Worm (Caenorhabditis elegans) whole organism, L1 larva: ENCODE results near the gene seu-1.
A peak's percentile ranks its signal among the peaks of the same experiment; 100 is the strongest.
"Not testable (repeated sequence)": the region's sequence is repeated elsewhere in the genome, so short reads cannot be mapped to it uniquely, and the experiment has no call there.

Source experiments
- C04F5.9 ChIP-seq: sonication (generic microtip); optimal IDR thresholded peaks from 2 replicates; lab custom pipeline; 2016; ENCODE audit warnings: missing genetic modification characterization, missing compliant biosample characterization
- F16B12.6 ChIP-seq: fragments of 150-350 bp; optimal IDR thresholded peaks from 2 replicates; lab custom pipeline; 2014; ENCODE audit warnings: missing biosample characterization, missing genetic modification characterization
- Y116A8C.19 ChIP-seq: sonication (generic microtip); optimal IDR thresholded peaks from 2 replicates; lab custom pipeline; 2016; ENCODE audit warnings: missing compliant biosample characterization, missing genetic modification characterization, borderline replicate concordance
- aha-1 ChIP-seq: fragments of 150-350 bp; optimal IDR thresholded peaks from 2 replicates; lab custom pipeline; 2014; ENCODE audit warnings: missing biosample characterization, missing genetic modification characterization
- aly-2 ChIP-seq: fragments of 150-350 bp; optimal IDR thresholded peaks from 2 replicates; lab custom pipeline; 2014; ENCODE audit warnings: missing biosample characterization, missing genetic modification characterization
- ama-1 ChIP-seq: fragments of 150-350 bp; optimal IDR thresholded peaks from 2 replicates; lab custom pipeline; 2014
- ceh-63 ChIP-seq: fragments of 200-800 bp; sonication (Bioruptor generic); optimal IDR thresholded peaks from 2 replicates; lab custom pipeline; 2018; ENCODE audit warnings: mild to moderate bottlenecking, missing genetic modification characterization, missing compliant biosample characterization
- ceh-88 ChIP-seq: fragments of 200-800 bp; sonication (Bioruptor generic); IDR thresholded peaks from 2 replicates; pipeline ENCODE4 v1.3.6; 2022; ENCODE audit warnings: missing genetic modification characterization, missing compliant biosample characterization
- dpl-1 ChIP-seq, 3 experiments: fragments of 150-350 bp in 2 of 3; sonication (generic microtip) in 1 of 3; optimal IDR thresholded peaks; 2 replicates each; lab custom pipeline; 2014 to 2017; ENCODE audit warnings: missing biosample characterization in 3 of 3, missing genetic modification characterization in 3 of 3, missing genetic modification reagents in 3 of 3
- dsc-1 ChIP-seq: sonication (generic microtip); optimal IDR thresholded peaks from 2 replicates; lab custom pipeline; 2016; ENCODE audit warnings: mild to moderate bottlenecking, missing genetic modification characterization, missing compliant biosample characterization
- efl-1 ChIP-seq, 4 experiments: fragments of 150-350 bp; optimal IDR thresholded peaks in 3 of 4; peaks in 1 of 4; 1 replicate in 1 of 4; 2 replicates in 3 of 4; lab custom pipeline; 2014; ENCODE audit warnings: missing biosample characterization in 2 of 4, missing genetic modification characterization in 2 of 4, missing genetic modification reagents in 2 of 4
- egl-13 ChIP-seq: sonication (generic microtip); optimal IDR thresholded peaks from 2 replicates; lab custom pipeline; 2016; ENCODE audit warnings: missing genotype, missing genetic modification reagents, missing genetic modification characterization, missing compliant biosample characterization
- egl-27 ChIP-seq, 2 experiments: fragments of 150-350 bp in 1 of 2; sonication (generic microtip); optimal IDR thresholded peaks; 3 replicates each; lab custom pipeline; 2017 to 2018; ENCODE audit warnings: missing biosample characterization in 2 of 2, missing genetic modification characterization in 2 of 2, missing genetic modification reagents in 2 of 2
- elt-3 ChIP-seq, 6 experiments: fragments of 150-350 bp in 1 of 6; sonication (generic microtip); optimal IDR thresholded peaks; 2 replicates each; lab custom pipeline; 2017 to 2018; ENCODE audit warnings: missing biosample characterization in 6 of 6, missing genetic modification characterization in 6 of 6, inconsistent platforms in 1 of 6
- ets-5 ChIP-seq: fragments of 200-800 bp; sonication (Bioruptor generic); IDR thresholded peaks from 2 replicates; pipeline ENCODE4 v1.3.6; 2022; ENCODE audit warnings: missing genetic modification characterization, missing compliant biosample characterization
- fkh-10 ChIP-seq: sonication (generic microtip); optimal IDR thresholded peaks from 2 replicates; lab custom pipeline; 2017; ENCODE audit warnings: missing biosample characterization, missing genetic modification reagents, missing genetic modification characterization
- fkh-8 ChIP-seq: sonication (generic microtip); optimal IDR thresholded peaks from 2 replicates; lab custom pipeline; 2016; ENCODE audit warnings: mild to moderate bottlenecking, missing genetic modification characterization, missing compliant biosample characterization
- fos-1 ChIP-seq: fragments of 150-350 bp; optimal IDR thresholded peaks from 2 replicates; lab custom pipeline; 2014; ENCODE audit warnings: missing biosample characterization, missing genetic modification characterization
- grh-1 ChIP-seq: fragments of 200-800 bp; sonication (Bioruptor generic); IDR thresholded peaks from 2 replicates; pipeline ENCODE4 v1.3.6; 2022; ENCODE audit warnings: missing genetic modification reagents, missing genetic modification characterization, missing compliant biosample characterization
- hlh-17 ChIP-seq: fragments of 200-800 bp; sonication (Bioruptor generic); optimal IDR thresholded peaks from 2 replicates; lab custom pipeline; 2018; ENCODE audit warnings: missing genetic modification characterization, mild to moderate bottlenecking, missing compliant biosample characterization, moderate library complexity, borderline replicate concordance
- hlh-4 ChIP-seq: sonication (generic microtip); optimal IDR thresholded peaks from 2 replicates; lab custom pipeline; 2016; ENCODE audit warnings: mild to moderate bottlenecking, missing genetic modification characterization, missing compliant biosample characterization
- isw-1 ChIP-seq: fragments of 200-800 bp; sonication (Bioruptor generic); IDR thresholded peaks from 2 replicates; pipeline ENCODE4 v1.3.6; 2022; ENCODE audit warnings: missing genetic modification characterization, missing compliant biosample characterization
- lin-13 ChIP-seq: fragments of 150-350 bp; optimal IDR thresholded peaks from 2 replicates; lab custom pipeline; 2014; ENCODE audit warnings: missing biosample characterization, missing genetic modification reagents, missing genetic modification characterization
- lin-39 ChIP-seq: fragments of 150-350 bp; optimal IDR thresholded peaks from 2 replicates; lab custom pipeline; 2014; ENCODE audit warnings: missing biosample characterization, missing genetic modification reagents, missing genetic modification characterization
- lir-3 ChIP-seq: sonication (generic microtip); optimal IDR thresholded peaks from 2 replicates; lab custom pipeline; 2016; ENCODE audit warnings: mild to moderate bottlenecking, missing genetic modification characterization, moderate library complexity, missing compliant biosample characterization; ENCODE audit not compliant: poor library complexity
- lsy-2 ChIP-seq, 2 experiments: fragments of 150-350 bp; optimal IDR thresholded peaks; 2 replicates each; lab custom pipeline; 2014; ENCODE audit warnings: missing biosample characterization in 2 of 2, missing genetic modification characterization in 2 of 2
- mab-9 ChIP-seq: fragments of 200-800 bp; sonication (Bioruptor generic); IDR thresholded peaks from 2 replicates; pipeline ENCODE4 v1.3.6; 2022; ENCODE audit warnings: missing genetic modification reagents, missing genetic modification characterization, missing compliant biosample characterization
- mdl-1 ChIP-seq, 2 experiments: fragments of 150-350 bp; optimal IDR thresholded peaks; 2 replicates each; lab custom pipeline; 2014 to 2017; ENCODE audit warnings: missing biosample characterization in 2 of 2, missing genetic modification characterization in 2 of 2, inconsistent platforms in 1 of 2
- mep-1 ChIP-seq: fragments of 150-350 bp; optimal IDR thresholded peaks from 2 replicates; lab custom pipeline; 2014; ENCODE audit warnings: missing biosample characterization, missing genetic modification characterization
- nhr-11 ChIP-seq: fragments of 150-350 bp; optimal IDR thresholded peaks from 2 replicates; lab custom pipeline; 2014; ENCODE audit warnings: missing biosample characterization, missing genetic modification characterization
- nhr-19 ChIP-seq: fragments of 200-800 bp; sonication (Bioruptor generic); conservative IDR thresholded peaks from 2 replicates; pipeline ENCODE4 v1.3.6; 2022; ENCODE audit warnings: missing genetic modification characterization, missing compliant biosample characterization
- nhr-71 ChIP-seq: sonication (generic microtip); optimal IDR thresholded peaks from 2 replicates; lab custom pipeline; 2016; ENCODE audit warnings: mild to moderate bottlenecking, missing genetic modification characterization, moderate library complexity, missing compliant biosample characterization
- nhr-76 ChIP-seq: sonication (generic microtip); optimal IDR thresholded peaks from 2 replicates; lab custom pipeline; 2017; ENCODE audit warnings: missing biosample characterization, missing genetic modification characterization
- nhr-84 ChIP-seq: sonication (generic microtip); optimal IDR thresholded peaks from 2 replicates; lab custom pipeline; 2017; ENCODE audit warnings: missing biosample characterization, missing genetic modification characterization
- nhr-90 ChIP-seq: sonication (generic microtip); optimal IDR thresholded peaks from 2 replicates; lab custom pipeline; 2016; ENCODE audit warnings: mild to moderate bottlenecking, missing genetic modification characterization, missing compliant biosample characterization; ENCODE audit not compliant: poor library complexity
- pag-3 ChIP-seq: sonication (generic microtip); optimal IDR thresholded peaks from 2 replicates; lab custom pipeline; 2017; ENCODE audit warnings: missing genetic modification characterization, mild to moderate bottlenecking, missing compliant biosample characterization, antibody characterized with exemption, borderline replicate concordance; ENCODE audit not compliant: insufficient read depth
- pax-3 ChIP-seq: fragments of 200-800 bp; sonication (Bioruptor generic); optimal IDR thresholded peaks from 2 replicates; lab custom pipeline; 2018; ENCODE audit warnings: mild to moderate bottlenecking, missing genetic modification characterization, moderate library complexity, missing compliant biosample characterization
- pqm-1 ChIP-seq: sonication (generic microtip); optimal IDR thresholded peaks from 3 replicates; lab custom pipeline; 2017; ENCODE audit warnings: missing biosample characterization, missing genetic modification characterization
- snpc-4 ChIP-seq: fragments of 150-350 bp; optimal IDR thresholded peaks from 2 replicates; lab custom pipeline; 2014; ENCODE audit warnings: missing biosample characterization, missing genetic modification characterization
- snu-23 ChIP-seq: sonication (generic microtip); optimal IDR thresholded peaks from 2 replicates; lab custom pipeline; 2016; ENCODE audit warnings: missing genetic modification characterization, missing compliant biosample characterization
- sptf-1 ChIP-seq: fragments of 150-350 bp; optimal IDR thresholded peaks from 2 replicates; lab custom pipeline; 2014; ENCODE audit warnings: missing biosample characterization, missing genetic modification characterization
- tbx-2 ChIP-seq: sonication (generic microtip); optimal IDR thresholded peaks from 2 replicates; lab custom pipeline; 2016; ENCODE audit warnings: missing genetic modification characterization, missing compliant biosample characterization
- unc-62 ChIP-seq: fragments of 150-350 bp; optimal IDR thresholded peaks from 2 replicates; lab custom pipeline; 2014; ENCODE audit warnings: missing biosample characterization, missing genetic modification reagents, missing genetic modification characterization
- unc-86 ChIP-seq: sonication (generic microtip); optimal IDR thresholded peaks from 2 replicates; lab custom pipeline; 2016; ENCODE audit warnings: missing genetic modification characterization, missing compliant biosample characterization
- unc-98 ChIP-seq: fragments of 200-800 bp; sonication (Bioruptor generic); IDR thresholded peaks from 2 replicates; pipeline ENCODE4 v1.3.6; 2022; ENCODE audit warnings: missing genetic modification characterization, missing compliant biosample characterization
- vab-15 ChIP-seq: sonication (generic microtip); optimal IDR thresholded peaks from 2 replicates; lab custom pipeline; 2017; ENCODE audit warnings: missing genotype, mild to moderate bottlenecking, missing genetic modification characterization, missing compliant biosample characterization
- zip-4 ChIP-seq: fragments of 200-800 bp; sonication (Bioruptor generic); optimal IDR thresholded peaks from 2 replicates; lab custom pipeline; 2018; ENCODE audit warnings: mild to moderate bottlenecking, missing genetic modification characterization, moderate library complexity, missing compliant biosample characterization

seu-1 gene

ce11 chrIV:6307439-6307838, 22.0 kb upstream of the seu-1 start, which contains the start of gene csp-2:
csp-2 (plus strand) TSS chrIV:6307739.
- no peak for TF ChIP-seq unc-86
- TF ChIP-seq lsy-2 (tag; optimal IDR thresholded peaks at IDR 0.05; lab: Kevin White, UChicago), result no peak
- TF ChIP-seq, all 84 proteins: peak for 0

ce11 chrIV:6317357-6317756, 12.1 kb upstream of the seu-1 start, which contains the start of gene Y73B6BL.12:
Y73B6BL.12 (minus strand) TSS chrIV:6317457.
- TF ChIP-seq egl-13 (tag; lab: Kevin White, UChicago); ceh-88 (GFP tag; lab: Robert Waterston, UW); nhr-71 (tag; lab: Kevin White, UChicago): not testable (repeated sequence)
- TF ChIP-seq, all 84 proteins: peak for 0; not testable (repeated sequence) for 84

ce11 chrIV:6321667-6322066, 7.8 kb upstream of the seu-1 start, which contains the start of gene Y73B6BL.29:
Y73B6BL.29 (plus strand) TSS chrIV:6321929.
- TF ChIP-seq unc-62 (GFP tag; lab: Kevin White, UChicago), result no peak
- TF ChIP-seq hlh-17 (GFP tag; lab: Kevin White, UChicago), result peak; percentile 70
- no peak for TF ChIP-seq egl-27 (tag; optimal IDR thresholded peaks at IDR 0.05; lab: Kevin White, UChicago)
- peak; percentile 89 for TF ChIP-seq lin-13
- TF ChIP-seq fkh-8, result peak; percentile 92
- peak; percentile 99 for TF ChIP-seq nhr-90 (tag; lab: Kevin White, UChicago)
- peak; percentile 88 for TF ChIP-seq fos-1 (tag; lab: Kevin White, UChicago)
- peak; percentile 75 for TF ChIP-seq ceh-63 (GFP tag; lab: Kevin White, UChicago)
- TF ChIP-seq elt-3 (tag; optimal IDR thresholded peaks at IDR 0.05; lab: Kevin White, UChicago), result peak in 2 of 6 experiments; percentile 71 to 74
- peak; percentile 83 to 98 for TF ChIP-seq efl-1 (optimal IDR thresholded peaks at IDR 0.05; lab: Kevin White, UChicago)
- peak; percentile 98 to 99 for TF ChIP-seq efl-1 (GFP tag; optimal IDR thresholded peaks at IDR 0.05 in 1 of 2; lab: Kevin White, UChicago)
- TF ChIP-seq ets-5 (GFP tag; lab: Robert Waterston, UW), result no peak
- peak; percentile 93 for TF ChIP-seq mab-9 (GFP tag; lab: Robert Waterston, UW)
- peak; percentile 79 for TF ChIP-seq aly-2 (tag; lab: Kevin White, UChicago)
- no peak for TF ChIP-seq nhr-76 (tag; lab: Kevin White, UChicago)
- peak in 1 of 2 experiments; percentile 82 for TF ChIP-seq mdl-1 (tag; optimal IDR thresholded peaks at IDR 0.05; lab: Kevin White, UChicago)
- no peak for TF ChIP-seq nhr-84
- TF ChIP-seq dpl-1 (GFP tag; optimal IDR thresholded peaks at IDR 0.05; lab: Kevin White, UChicago), result peak; percentile 96 to 98 (median 97)
- peak; percentile 49 for TF ChIP-seq F16B12.6
- no peak for TF ChIP-seq pqm-1 (tag; lab: Kevin White, UChicago)
- TF ChIP-seq vab-15, result peak; percentile 76
- TF ChIP-seq aha-1 (tag; lab: Kevin White, UChicago), result peak; percentile 78
- peak; percentile 98 for TF ChIP-seq pax-3 (tag; lab: Kevin White, UChicago)
- TF ChIP-seq C04F5.9, result peak; percentile 96
- peak; percentile 72 for TF ChIP-seq ama-1 (lab: Kevin White, UChicago)
- TF ChIP-seq grh-1 (GFP tag; lab: Robert Waterston, UW), result peak; percentile 81
- peak; percentile 93 for TF ChIP-seq lin-39 (tag; lab: Kevin White, UChicago)
- TF ChIP-seq dsc-1 (tag; lab: Kevin White, UChicago), result peak; percentile 97
- peak; percentile 79 for TF ChIP-seq hlh-4 (tag; lab: Kevin White, UChicago)
- peak; percentile 94 for TF ChIP-seq isw-1
- no peak for TF ChIP-seq sptf-1
- peak; percentile 98 for TF ChIP-seq nhr-71 (tag; lab: Kevin White, UChicago)
- TF ChIP-seq Y116A8C.19 (tag; lab: Kevin White, UChicago), result peak; percentile 97
- peak; percentile 87 for TF ChIP-seq snpc-4
- peak; percentile 80 for TF ChIP-seq nhr-11 (tag; lab: Kevin White, UChicago)
- peak; percentile 96 for TF ChIP-seq unc-98 (GFP tag; lab: Robert Waterston, UW)
- peak; percentile 51 for TF ChIP-seq fkh-10 (GFP tag; lab: Kevin White, UChicago)
- peak; percentile 94 for TF ChIP-seq nhr-19 (GFP tag; lab: Robert Waterston, UW)
- peak; percentile 95 for TF ChIP-seq snu-23 (GFP tag; lab: Kevin White, UChicago)
- TF ChIP-seq pag-3 (tag; lab: Kevin White, UChicago), result no peak
- peak; percentile 98 for TF ChIP-seq lir-3
- peak; percentile 98 for TF ChIP-seq tbx-2 (tag; lab: Kevin White, UChicago)
- peak; percentile 95 for TF ChIP-seq mep-1 (tag; lab: Kevin White, UChicago)
- peak; percentile 85 for TF ChIP-seq zip-4
